Worm (Caenorhabditis elegans): ENCODE data around the gene sri-61.

DNA sequence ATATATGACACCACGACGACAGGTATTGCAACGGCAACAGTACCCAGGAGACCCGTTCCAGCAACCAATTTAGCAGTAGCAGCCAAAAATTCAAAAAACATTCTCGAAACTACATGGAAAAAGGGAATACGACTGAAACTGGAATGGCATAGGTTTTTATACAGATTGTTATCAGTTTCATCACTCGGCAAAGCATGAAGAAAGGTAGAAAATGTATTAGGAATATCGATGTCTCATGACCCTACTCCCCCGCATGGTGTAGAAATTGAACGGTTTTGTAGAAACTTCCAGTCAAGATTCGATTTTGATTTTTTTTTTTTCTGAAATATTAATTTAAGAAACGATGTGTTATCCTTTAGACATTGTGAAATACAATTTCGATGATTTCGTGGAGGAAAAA, 10.8 kb upstream of the sri-61 start, which contains the start of gene T05A8.2:
- TF ChIP-seq F13C5.2 (tag; optimal IDR thresholded peaks at IDR 0.05) (no peak), ama-1 (optimal IDR thresholded peaks at IDR 0.05) (no peak), hmg-4 (GFP tag; optimal IDR thresholded peaks at IDR 0.05) (no peak), B0310.2 (tag; optimal IDR thresholded peaks at IDR 0.05) (no peak), tra-4 (tag; optimal IDR thresholded peaks at IDR 0.05) (no peak), hmbx-1 (tag; optimal IDR thresholded peaks at IDR 0.05) (no peak), tbx-11 (GFP tag; IDR thresholded peaks at IDR 0.05) (no peak), pes-1 (GFP tag; IDR thresholded peaks at IDR 0.05) (no peak), aly-1 (tag; optimal IDR thresholded peaks at IDR 0.05) (no peak), hnd-1 (tag; optimal IDR thresholded peaks at IDR 0.05) (no peak), scrt-1 (GFP tag; IDR thresholded peaks at IDR 0.05) (no peak)
